Fruit fly (Drosophila melanogaster) whole organism, embryonic: ENCODE data around the gene Cpr76Bb.
A peak's percentile ranks its signal among the peaks of the same experiment; 100 is the strongest.

ENCODE experiments used
- ATbp ChIP-seq: fragments of 200-800 bp; sonication (Bioruptor generic); optimal IDR thresholded peaks from 2 replicates; lab custom pipeline; 2017; ENCODE audit warnings: missing biosample characterization, mild to moderate bottlenecking, missing genetic modification characterization, missing genetic modification reagents
- Aef1 ChIP-seq: fragments of 200-800 bp; sonication (Bioruptor generic); IDR thresholded peaks from 3 replicates; pipeline ENCODE4 v1.3.6; 2022; ENCODE audit warnings: missing biosample characterization, missing genetic modification characterization
- Atf-2 ChIP-seq: fragments of 200-800 bp; sonication (Bioruptor generic); optimal IDR thresholded peaks from 2 replicates; lab custom pipeline; 2016; ENCODE audit warnings: missing biosample characterization, missing genetic modification characterization
- Atf3 ChIP-seq: fragments of 200-800 bp; sonication (Bioruptor generic); optimal IDR thresholded peaks from 3 replicates; lab custom pipeline; 2016; ENCODE audit warnings: missing biosample characterization, missing genetic modification characterization
- CG1024 ChIP-seq: fragments of 200-800 bp; sonication (Bioruptor generic); IDR thresholded peaks from 2 replicates; pipeline ENCODE4 v1.3.6; 2022; ENCODE audit warnings: missing biosample characterization, missing genetic modification characterization
- CG10321 ChIP-seq: fragments of 200-800 bp; sonication (Bioruptor generic); IDR thresholded peaks from 2 replicates; pipeline ENCODE4 v1.3.6; 2022; ENCODE audit warnings: missing biosample characterization, missing genetic modification characterization
- CG10462 ChIP-seq: fragments of 200-800 bp; sonication (Bioruptor generic); optimal IDR thresholded peaks from 2 replicates; lab custom pipeline; 2016; ENCODE audit warnings: missing biosample characterization, missing genetic modification characterization
- CG10979 ChIP-seq: fragments of 200-800 bp; sonication (Bioruptor generic); optimal IDR thresholded peaks from 2 replicates; lab custom pipeline; 2018; ENCODE audit warnings: missing biosample characterization, mild to moderate bottlenecking, missing genetic modification characterization, moderate library complexity
- CG11723 ChIP-seq: fragments of 200-800 bp; sonication (Bioruptor generic); optimal IDR thresholded peaks from 2 replicates; lab custom pipeline; 2017; ENCODE audit warnings: missing biosample characterization, mild to moderate bottlenecking, missing genetic modification characterization
- CG13296 ChIP-seq: fragments of 200-800 bp; sonication (Bioruptor generic); optimal IDR thresholded peaks from 3 replicates; lab custom pipeline; 2018; ENCODE audit warnings: missing biosample characterization, mild to moderate bottlenecking, missing genetic modification characterization
- CG13424 ChIP-seq: fragments of 200-800 bp; sonication (Bioruptor generic); optimal IDR thresholded peaks from 2 replicates; lab custom pipeline; 2019; ENCODE audit warnings: missing biosample characterization, mild to moderate bottlenecking, missing genetic modification characterization, moderate library complexity
- CG13624 ChIP-seq: fragments of 200-800 bp; sonication (Bioruptor generic); optimal IDR thresholded peaks from 2 replicates; lab custom pipeline; 2016; ENCODE audit warnings: missing biosample characterization, missing genetic modification characterization
- CG14667 ChIP-seq: fragments of 200-800 bp; sonication (Bioruptor generic); IDR thresholded peaks from 2 replicates; pipeline ENCODE4 v1.3.6; 2022; ENCODE audit warnings: missing biosample characterization, missing genetic modification characterization
- CG17612 ChIP-seq: fragments of 200-800 bp; sonication (Bioruptor generic); IDR thresholded peaks from 2 replicates; pipeline ENCODE4 v1.3.6; 2022; ENCODE audit warnings: missing biosample characterization, missing genetic modification characterization
- CG2889 ChIP-seq: fragments of 200-800 bp; sonication (Bioruptor generic); IDR thresholded peaks from 3 replicates; pipeline ENCODE4 v1.3.6; 2022; ENCODE audit warnings: missing biosample characterization, missing genetic modification characterization
- CG3065 ChIP-seq: fragments of 200-800 bp; sonication (Bioruptor generic); optimal IDR thresholded peaks from 2 replicates; lab custom pipeline; 2016; ENCODE audit warnings: missing biosample characterization, missing genetic modification characterization
- CG33557 ChIP-seq: fragments of 200-800 bp; sonication (Bioruptor generic); optimal IDR thresholded peaks from 2 replicates; lab custom pipeline; 2019; ENCODE audit warnings: missing biosample characterization, mild to moderate bottlenecking, missing genetic modification characterization, moderate library complexity
- CG34422 ChIP-seq: fragments of 200-800 bp; sonication (Bioruptor generic); IDR thresholded peaks from 3 replicates; pipeline ENCODE4 v1.3.6; 2022; ENCODE audit warnings: missing biosample characterization, missing genetic modification characterization
- CG4854 ChIP-seq: fragments of 200-800 bp; sonication (Bioruptor generic); optimal IDR thresholded peaks from 2 replicates; lab custom pipeline; 2016; ENCODE audit warnings: missing biosample characterization, missing genetic modification characterization, inconsistent platforms
- CG6175 ChIP-seq: fragments of 200-800 bp; sonication (Bioruptor generic); IDR thresholded peaks from 3 replicates; pipeline ENCODE4 v1.3.6; 2022; ENCODE audit warnings: missing biosample characterization, missing genetic modification characterization
- CG6272 ChIP-seq: fragments of 200-800 bp; sonication (Bioruptor generic); IDR thresholded peaks from 2 replicates; pipeline ENCODE4 v1.3.6; 2022; ENCODE audit warnings: missing biosample characterization, missing genetic modification characterization
- CG8388 ChIP-seq: fragments of 200-800 bp; sonication (Bioruptor generic); optimal IDR thresholded peaks from 2 replicates; lab custom pipeline; 2019; ENCODE audit warnings: missing biosample characterization, mild to moderate bottlenecking, missing genetic modification characterization, moderate library complexity
- CG8944 ChIP-seq: fragments of 200-800 bp; sonication (Bioruptor generic); optimal IDR thresholded peaks from 3 replicates; lab custom pipeline; 2016; ENCODE audit warnings: missing biosample characterization, missing genetic modification characterization
- CG9797 ChIP-seq: fragments of 200-800 bp; sonication (Bioruptor generic); optimal IDR thresholded peaks from 3 replicates; lab custom pipeline; 2018; ENCODE audit warnings: missing biosample characterization, mild to moderate bottlenecking, missing genetic modification characterization
- CG9932 ChIP-seq: fragments of 200-800 bp; sonication (Bioruptor generic); IDR thresholded peaks from 2 replicates; pipeline ENCODE4 v1.3.6; 2022; ENCODE audit warnings: missing biosample characterization, missing genetic modification characterization
- CHES-1-like ChIP-seq: fragments of 200-800 bp; sonication (Bioruptor generic); optimal IDR thresholded peaks from 2 replicates; lab custom pipeline; 2016; ENCODE audit warnings: missing biosample characterization, missing genetic modification characterization
- Chrac-16 ChIP-seq: fragments of 200-800 bp; sonication (Bioruptor generic); optimal IDR thresholded peaks from 3 replicates; lab custom pipeline; 2016; ENCODE audit warnings: missing biosample characterization, missing genetic modification characterization
- D19A ChIP-seq: fragments of 200-800 bp; optimal IDR thresholded peaks from 3 replicates; lab custom pipeline; 2019; ENCODE audit warnings: missing biosample characterization, mild to moderate bottlenecking, missing genetic modification characterization, moderate library complexity
- Dek ChIP-seq: fragments of 200-800 bp; sonication (Bioruptor generic); optimal IDR thresholded peaks from 3 replicates; lab custom pipeline; 2019; ENCODE audit warnings: missing biosample characterization, mild to moderate bottlenecking, missing genetic modification characterization, moderate library complexity
- Fer2 ChIP-seq: fragments of 200-800 bp; sonication (Bioruptor generic); optimal IDR thresholded peaks from 2 replicates; lab custom pipeline; 2018; ENCODE audit warnings: missing biosample characterization, mild to moderate bottlenecking, missing genetic modification characterization, moderate library complexity
- HLH54F ChIP-seq: fragments of 200-800 bp; sonication (Bioruptor generic); optimal IDR thresholded peaks from 3 replicates; lab custom pipeline; 2016; ENCODE audit warnings: missing biosample characterization, missing genetic modification characterization
- Hr39 ChIP-seq: fragments of >200 bp; optimal IDR thresholded peaks from 2 replicates; lab custom pipeline; 2017
- Mad ChIP-seq: fragments of 200-800 bp; sonication (Bioruptor generic); optimal IDR thresholded peaks from 2 replicates; lab custom pipeline; 2016; ENCODE audit warnings: missing biosample characterization, missing genetic modification characterization
- Mes4 ChIP-seq: fragments of 200-800 bp; sonication (Bioruptor generic); optimal IDR thresholded peaks from 2 replicates; lab custom pipeline; 2016; ENCODE audit warnings: missing biosample characterization, missing genetic modification characterization
- Spps ChIP-seq: fragments of 200-800 bp; sonication (Bioruptor generic); optimal IDR thresholded peaks from 2 replicates; lab custom pipeline; 2018; ENCODE audit warnings: missing biosample characterization, mild to moderate bottlenecking, missing genetic modification characterization
- Taf1 ChIP-seq: fragments of 200-800 bp; sonication (Bioruptor generic); IDR thresholded peaks from 2 replicates; pipeline ENCODE4 v1.3.6; 2022; ENCODE audit warnings: missing biosample characterization, missing genetic modification characterization
- Xbp1 ChIP-seq: fragments of 200-800 bp; sonication (Bioruptor generic); optimal IDR thresholded peaks from 3 replicates; lab custom pipeline; 2016; ENCODE audit warnings: missing biosample characterization, mild to moderate bottlenecking, missing genetic modification characterization
- ab ChIP-seq: fragments of 200-800 bp; sonication (Bioruptor generic); optimal IDR thresholded peaks from 2 replicates; lab custom pipeline; 2016; ENCODE audit warnings: missing biosample characterization, missing genetic modification characterization
- az2 ChIP-seq: fragments of 200-800 bp; sonication (Bioruptor generic); optimal IDR thresholded peaks from 3 replicates; lab custom pipeline; 2016; ENCODE audit warnings: missing biosample characterization, missing genetic modification characterization
- bigmax ChIP-seq: fragments of 200-800 bp; sonication (Bioruptor generic); optimal IDR thresholded peaks from 2 replicates; lab custom pipeline; 2018; ENCODE audit warnings: missing biosample characterization, mild to moderate bottlenecking, missing genetic modification characterization
- dmrt11E ChIP-seq: fragments of 200-800 bp; sonication (Bioruptor generic); optimal IDR thresholded peaks from 3 replicates; lab custom pipeline; 2018; ENCODE audit warnings: missing biosample characterization, mild to moderate bottlenecking, missing genetic modification characterization, moderate library complexity
- gfzf ChIP-seq: fragments of 200-800 bp; sonication (Bioruptor generic); optimal IDR thresholded peaks from 2 replicates; lab custom pipeline; 2016; ENCODE audit warnings: missing biosample characterization, mild to moderate bottlenecking, missing genetic modification characterization, moderate library complexity
- her ChIP-seq: fragments of 200-800 bp; sonication (Bioruptor generic); optimal IDR thresholded peaks from 2 replicates; lab custom pipeline; 2016; ENCODE audit warnings: missing biosample characterization, missing genetic modification characterization
- kah ChIP-seq: fragments of 200-800 bp; sonication (Bioruptor generic); optimal IDR thresholded peaks from 2 replicates; lab custom pipeline; 2018; ENCODE audit warnings: missing biosample characterization, mild to moderate bottlenecking, missing genetic modification characterization
- p53 ChIP-seq: fragments of 200-800 bp; sonication (Bioruptor generic); optimal IDR thresholded peaks from 2 replicates; lab custom pipeline; 2016; ENCODE audit warnings: missing biosample characterization, missing genetic modification characterization
- prd ChIP-seq, 3 experiments: fragments of >200 bp in 2 of 3; fragments of 200-800 bp in 1 of 3; sonication (Bioruptor generic) in 1 of 3; optimal IDR thresholded peaks in 2 of 3; IDR thresholded peaks in 1 of 3; 2 replicates in 2 of 3; 3 replicates in 1 of 3; pipeline versions ENCODE4 v1.3.6 to Lab custom; 2017 to 2022; ENCODE audit warnings: missing biosample characterization in 1 of 3, missing genetic modification characterization in 1 of 3
- pzg ChIP-seq: fragments of 200-800 bp; sonication (Bioruptor generic); optimal IDR thresholded peaks from 3 replicates; lab custom pipeline; 2018; ENCODE audit warnings: missing biosample characterization, mild to moderate bottlenecking, missing genetic modification characterization, moderate library complexity
- run ChIP-seq: fragments of 200-800 bp; sonication (Bioruptor generic); optimal IDR thresholded peaks from 3 replicates; lab custom pipeline; 2018; ENCODE audit warnings: missing biosample characterization, mild to moderate bottlenecking, missing genetic modification characterization
- stwl ChIP-seq: fragments of 200-800 bp; sonication (Bioruptor generic); optimal IDR thresholded peaks from 3 replicates; lab custom pipeline; 2018; ENCODE audit warnings: missing biosample characterization, mild to moderate bottlenecking, missing genetic modification characterization, moderate library complexity
- tup ChIP-seq: fragments of 200-800 bp; sonication (Bioruptor generic); optimal IDR thresholded peaks from 2 replicates; lab custom pipeline; 2016; ENCODE audit warnings: missing biosample characterization, mild to moderate bottlenecking, missing genetic modification characterization, moderate library complexity
- zfh2 ChIP-seq: fragments of 200-800 bp; sonication (Bioruptor generic); optimal IDR thresholded peaks from 2 replicates; lab custom pipeline; 2016; ENCODE audit warnings: missing biosample characterization, missing genetic modification characterization

Gene Cpr76Bb

dm6 chr3L:19560695-19561246 lies 41.3 kb downstream of the Cpr76Bb start (continued):
- TF ChIP-seq CG1024 (GFP tag; lab: Robert Waterston, UW) (peak; percentile 91), run (tag; lab: Kevin White, UChicago) (peak; percentile 88), ATbp (GFP tag; lab: Kevin White, UChicago) (peak; percentile 93), CG14667 (GFP tag; lab: Robert Waterston, UW) (peak; percentile 89), tup (peak; percentile 87), prd (optimal IDR thresholded peaks at IDR 0.05; lab: Kevin White, UChicago) (no peak), prd (GFP tag; IDR thresholded peaks at IDR 0.05; lab: Robert Waterston, UW) (peak; percentile 99), p53 (GFP tag; lab: Kevin White, UChicago) (peak; percentile 75), Hr39 (lab: Kevin White, UChicago) (no peak), CG6272 (GFP tag; lab: Robert Waterston, UW) (peak; percentile 84), CG2889 (GFP tag; lab: Robert Waterston, UW) (peak; percentile 91), Fer2 (tag; lab: Kevin White, UChicago) (peak; percentile 91), gfzf (peak; percentile 15), pzg (GFP tag; lab: Kevin White, UChicago) (no peak), Chrac-16 (GFP tag; lab: Kevin White, UChicago) (peak; percentile 96), az2 (GFP tag; lab: Kevin White, UChicago) (peak; percentile 96), CG10321 (GFP tag; lab: Robert Waterston, UW) (peak; percentile 67; the same call in 1 of the 2 replicates), CG6175 (GFP tag; lab: Robert Waterston, UW) (peak; percentile 91), Mes4 (peak; percentile 87), CG8388 (peak; percentile 94), CG33557 (peak; percentile 97), dmrt11E (peak; percentile 98), Xbp1 (GFP tag; lab: Kevin White, UChicago) (peak; percentile 95), bigmax (peak; percentile 70), HLH54F (GFP tag; lab: Kevin White, UChicago) (peak; percentile 90), Aef1 (GFP tag; lab: Robert Waterston, UW) (peak; percentile 94), CG4854 (GFP tag; lab: Kevin White, UChicago) (peak; percentile 92), CG17612 (GFP tag; lab: Robert Waterston, UW) (peak; percentile 79), CG10979 (tag; lab: Kevin White, UChicago) (peak; percentile 98), CG9797 (GFP tag; lab: Kevin White, UChicago) (peak; percentile 43), CHES-1-like (peak; percentile 90), CG13424 (tag; lab: Kevin White, UChicago) (peak; percentile 97), Taf1 (peak; percentile 77), ab (GFP tag; lab: Kevin White, UChicago) (peak; percentile 75), Atf3 (GFP tag; lab: Kevin White, UChicago) (peak; percentile 89), her (GFP tag; lab: Kevin White, UChicago) (peak; percentile 81), CG10462 (peak; percentile 92), CG8944 (GFP tag; lab: Kevin White, UChicago) (peak; percentile 89), CG13296 (GFP tag; lab: Kevin White, UChicago) (peak; percentile 95), Mad (GFP tag; lab: Kevin White, UChicago) (peak; percentile 93), Atf-2 (GFP tag; lab: Kevin White, UChicago) (peak; percentile 91), CG34422 (GFP tag; lab: Robert Waterston, UW) (peak; percentile 96), CG11723 (GFP tag; lab: Kevin White, UChicago) (peak; percentile 93), zfh2 (GFP tag; lab: Kevin White, UChicago) (peak; percentile 90), stwl (tag; lab: Kevin White, UChicago) (peak; percentile 71), CG13624 (GFP tag; lab: Kevin White, UChicago) (peak; percentile 93), kah (GFP tag; lab: Kevin White, UChicago) (peak; percentile 93), Dek (tag; lab: Kevin White, UChicago) (peak; percentile 93), D19A (tag; lab: Kevin White, UChicago) (peak; percentile 91), CG3065 (GFP tag; lab: Kevin White, UChicago) (peak; percentile 88), CG9932 (GFP tag; lab: Robert Waterston, UW) (peak; percentile 96), Spps (tag; lab: Kevin White, UChicago) (peak; percentile 95)
